Worm (Caenorhabditis elegans) whole organism, L4/young adult: ENCODE data around the gene C07G1.6.

Source experiments
- W03F9.2 ChIP-seq: fragments of 150-350 bp; optimal IDR thresholded peaks from 2 replicates; lab custom pipeline; 2014; ENCODE audit warnings: missing biosample characterization, missing genetic modification characterization
- dao-5 ChIP-seq: sonication (generic microtip); optimal IDR thresholded peaks from 2 replicates; lab custom pipeline; 2016; ENCODE audit warnings: missing genotype, missing genetic modification characterization, moderate library complexity, missing compliant biosample characterization
- him-1 ChIP-seq: sonication (generic microtip); optimal IDR thresholded peaks from 2 replicates; lab custom pipeline; 2016; ENCODE audit warnings: missing genotype, missing genetic modification reagents, missing genetic modification characterization, missing compliant biosample characterization

ce11 chrIV:8259904-8260303 is 49.7 kb upstream of the C07G1.6 start, which contains the start of gene K07H8.7:
- TF ChIP-seq dao-5 (tag; lab: Kevin White, UChicago) (no peak), him-1 (no peak), W03F9.2 (tag; lab: Kevin White, UChicago) (no peak)
